Fruit fly (Drosophila melanogaster) whole organism, pupa: ENCODE results near the gene Mst84B.

Source experiments
- CG12605 ChIP-seq: fragments of 200-800 bp; sonication (Bioruptor generic); IDR thresholded peaks from 2 replicates; pipeline ENCODE4 v1.3.6; 2022; ENCODE audit warnings: missing biosample characterization, missing genetic modification characterization
- CG15710 ChIP-seq: fragments of 200-800 bp; sonication (Bioruptor generic); optimal IDR thresholded peaks from 2 replicates; lab custom pipeline; 2018; ENCODE audit warnings: missing biosample characterization, mild to moderate bottlenecking, missing genetic modification characterization, moderate library complexity
- CG17806 ChIP-seq: fragments of 200-800 bp; sonication (Bioruptor generic); optimal IDR thresholded peaks from 2 replicates; lab custom pipeline; 2018; ENCODE audit warnings: missing biosample characterization, mild to moderate bottlenecking, missing genetic modification characterization, moderate library complexity
- CG32121 ChIP-seq: fragments of 200-800 bp; sonication (Bioruptor generic); IDR thresholded peaks from 2 replicates; pipeline ENCODE4 v1.3.6; 2022; ENCODE audit warnings: missing biosample characterization, missing genetic modification characterization
- CG34367 ChIP-seq: fragments of 200-800 bp; sonication (Bioruptor generic); optimal IDR thresholded peaks from 2 replicates; lab custom pipeline; 2018; ENCODE audit warnings: missing biosample characterization, mild to moderate bottlenecking, missing genetic modification characterization
- CG4496 ChIP-seq: fragments of 200-800 bp; sonication (Bioruptor generic); IDR thresholded peaks from 3 replicates; pipeline ENCODE4 v1.3.6; 2022; ENCODE audit warnings: missing biosample characterization, missing genetic modification characterization
- CG8301 ChIP-seq: fragments of 200-800 bp; sonication (Bioruptor generic); optimal IDR thresholded peaks from 2 replicates; lab custom pipeline; 2018; ENCODE audit warnings: missing biosample characterization, mild to moderate bottlenecking, missing genetic modification characterization
- EcR ChIP-seq: fragments of 200-800 bp; sonication (Bioruptor generic); optimal IDR thresholded peaks from 3 replicates; lab custom pipeline; 2019; ENCODE audit warnings: missing biosample characterization, missing genetic modification characterization, mild to moderate bottlenecking, moderate library complexity, missing genetic modification reagents
- Pif1B ChIP-seq: fragments of 200-800 bp; sonication (Bioruptor generic); optimal IDR thresholded peaks from 3 replicates; lab custom pipeline; 2016; ENCODE audit warnings: missing biosample characterization, missing genetic modification characterization
- Snoo ChIP-seq: fragments of 200-800 bp; sonication (Bioruptor generic); optimal IDR thresholded peaks from 3 replicates; lab custom pipeline; 2017; ENCODE audit warnings: missing biosample characterization, mild to moderate bottlenecking, missing genetic modification characterization, inconsistent platforms
- fd96Ca ChIP-seq: fragments of 200-800 bp; sonication (Bioruptor generic); IDR thresholded peaks from 3 replicates; pipeline ENCODE4 v1.3.6; 2022; ENCODE audit warnings: missing biosample characterization, missing genetic modification characterization
- gl ChIP-seq: fragments of 200-800 bp; sonication (Bioruptor generic); optimal IDR thresholded peaks from 2 replicates; lab custom pipeline; 2018; ENCODE audit warnings: missing biosample characterization, mild to moderate bottlenecking, missing genetic modification characterization

DNA sequence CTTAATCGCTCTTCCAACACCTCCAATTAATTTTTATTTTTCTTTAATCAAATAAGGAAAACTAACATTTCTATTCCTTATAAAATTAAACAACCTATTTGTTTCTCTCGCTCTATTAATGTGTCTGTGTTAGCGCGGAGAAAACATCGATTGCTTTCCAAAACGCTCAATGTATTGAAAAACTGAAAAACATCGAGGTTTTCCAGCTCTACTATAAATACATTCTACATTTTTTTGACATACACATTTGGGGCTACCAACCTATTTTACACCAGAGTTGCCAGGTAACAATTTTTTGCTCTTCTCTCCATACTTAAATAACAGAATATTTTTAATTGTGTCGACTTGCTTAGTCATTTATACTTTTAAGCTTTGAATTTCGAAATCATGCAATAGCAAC is 29.9 kb downstream of the Mst84B start:
- TF ChIP-seq CG4496 (GFP tag; lab: Robert Waterston, UW): no peak
- no peak for TF ChIP-seq CG12605 (GFP tag; lab: Robert Waterston, UW)
- TF ChIP-seq CG15710 (tag; lab: Kevin White, UChicago): no peak
- TF ChIP-seq gl (tag; lab: Kevin White, UChicago): no peak
- no peak for TF ChIP-seq EcR (GFP tag; lab: Kevin White, UChicago)
- no peak for TF ChIP-seq fd96Ca (GFP tag; lab: Robert Waterston, UW)
- no peak for TF ChIP-seq CG8301 (tag; lab: Kevin White, UChicago)
- no peak for TF ChIP-seq Snoo (tag; lab: Kevin White, UChicago)
- TF ChIP-seq CG17806: no peak
- no peak for TF ChIP-seq CG34367 (tag; lab: Kevin White, UChicago)
- no peak for TF ChIP-seq CG32121
- TF ChIP-seq Pif1B (GFP tag; lab: Kevin White, UChicago): no peak
